Worm (Caenorhabditis elegans): ENCODE results near the gene affl-2.

DNA sequence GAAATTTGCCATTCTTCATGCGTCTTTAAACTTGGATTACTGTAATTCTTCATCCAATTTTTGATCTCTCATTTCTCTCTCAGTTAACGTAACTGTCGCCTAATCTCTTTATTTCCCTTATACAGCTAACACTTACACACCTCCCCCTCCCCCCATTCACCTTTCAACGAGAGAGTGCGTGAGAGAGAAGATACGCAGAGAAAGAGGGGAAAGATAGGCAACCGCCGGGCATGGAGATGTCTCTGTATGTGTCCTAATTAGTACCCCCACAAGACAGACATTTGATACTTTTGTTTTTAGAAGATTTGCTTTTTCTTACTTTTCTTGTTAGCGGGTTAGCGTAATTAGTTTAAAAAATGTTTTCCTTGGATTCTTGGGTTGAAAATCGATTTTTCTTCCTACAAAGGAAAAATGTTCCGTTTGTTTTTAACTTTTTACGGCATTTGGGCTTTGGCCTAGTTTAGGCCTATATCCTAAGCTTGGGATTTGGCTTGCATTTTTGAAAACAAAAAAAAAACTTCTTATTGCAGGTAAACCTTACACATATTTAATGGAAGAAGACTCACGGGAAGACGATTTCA, at the start of gene affl-2:
- TF ChIP-seq hmbx-1 (tag; optimal IDR thresholded peaks at IDR 0.05) (no peak), tbx-11 (GFP tag; IDR thresholded peaks at IDR 0.05) (no peak), ama-1 (optimal IDR thresholded peaks at IDR 0.05) (no peak)
